Worm (Caenorhabditis elegans) whole organism, L1 larva: Measurements from ENCODE around the gene usp-50.
A peak's percentile ranks its signal among the peaks of the same experiment; 100 is the strongest.

Source experiments
- C16A3.4 ChIP-seq: fragments of 150-350 bp; optimal IDR thresholded peaks from 2 replicates; lab custom pipeline; 2014; ENCODE audit warnings: missing biosample characterization, missing genetic modification characterization
- F16B12.6 ChIP-seq: fragments of 150-350 bp; optimal IDR thresholded peaks from 2 replicates; lab custom pipeline; 2014; ENCODE audit warnings: missing biosample characterization, missing genetic modification characterization
- alr-1 ChIP-seq: fragments of 200-800 bp; sonication (Bioruptor generic); optimal IDR thresholded peaks from 2 replicates; lab custom pipeline; 2018; ENCODE audit warnings: borderline replicate concordance, mild to moderate bottlenecking, missing genetic modification characterization, missing compliant biosample characterization
- ama-1 ChIP-seq: fragments of 150-350 bp; optimal IDR thresholded peaks from 2 replicates; lab custom pipeline; 2014
- ceh-63 ChIP-seq: fragments of 200-800 bp; sonication (Bioruptor generic); optimal IDR thresholded peaks from 2 replicates; lab custom pipeline; 2018; ENCODE audit warnings: mild to moderate bottlenecking, missing genetic modification characterization, missing compliant biosample characterization
- ceh-82 ChIP-seq, 3 experiments: fragments of 150-350 bp in 1 of 3; sonication (generic microtip) in 2 of 3; optimal IDR thresholded peaks; 2 replicates each; lab custom pipeline; 2014 to 2017; ENCODE audit warnings: missing biosample characterization in 3 of 3, missing genetic modification characterization in 3 of 3
- dpl-1 ChIP-seq, 3 experiments: fragments of 150-350 bp in 2 of 3; sonication (generic microtip) in 1 of 3; optimal IDR thresholded peaks; 2 replicates each; lab custom pipeline; 2014 to 2017; ENCODE audit warnings: missing biosample characterization in 3 of 3, missing genetic modification characterization in 3 of 3, missing genetic modification reagents in 3 of 3
- efl-1 ChIP-seq, 4 experiments: fragments of 150-350 bp; optimal IDR thresholded peaks in 3 of 4; peaks in 1 of 4; 1 replicate in 1 of 4; 2 replicates in 3 of 4; lab custom pipeline; 2014; ENCODE audit warnings: missing biosample characterization in 2 of 4, missing genetic modification characterization in 2 of 4, missing genetic modification reagents in 2 of 4
- efl-3 ChIP-seq: fragments of 200-800 bp; sonication (Bioruptor generic); optimal IDR thresholded peaks from 2 replicates; lab custom pipeline; 2018; ENCODE audit warnings: mild to moderate bottlenecking, missing genetic modification characterization, missing compliant biosample characterization
- egl-13 ChIP-seq: sonication (generic microtip); optimal IDR thresholded peaks from 2 replicates; lab custom pipeline; 2016; ENCODE audit warnings: missing genotype, missing genetic modification reagents, missing genetic modification characterization, missing compliant biosample characterization
- egl-27 ChIP-seq, 2 experiments: fragments of 150-350 bp in 1 of 2; sonication (generic microtip); optimal IDR thresholded peaks; 3 replicates each; lab custom pipeline; 2017 to 2018; ENCODE audit warnings: missing biosample characterization in 2 of 2, missing genetic modification characterization in 2 of 2, missing genetic modification reagents in 2 of 2
- elt-2 ChIP-seq: sonication (generic microtip); optimal IDR thresholded peaks from 2 replicates; lab custom pipeline; 2016; ENCODE audit warnings: missing genetic modification characterization, mild to moderate bottlenecking, inconsistent platforms, missing compliant biosample characterization, missing genetic modification reagents
- elt-3 ChIP-seq, 6 experiments: fragments of 150-350 bp in 1 of 6; sonication (generic microtip); optimal IDR thresholded peaks; 2 replicates each; lab custom pipeline; 2017 to 2018; ENCODE audit warnings: missing biosample characterization in 6 of 6, missing genetic modification characterization in 6 of 6, inconsistent platforms in 1 of 6
- fkh-10 ChIP-seq: sonication (generic microtip); optimal IDR thresholded peaks from 2 replicates; lab custom pipeline; 2017; ENCODE audit warnings: missing biosample characterization, missing genetic modification reagents, missing genetic modification characterization
- fkh-4 ChIP-seq: sonication (generic microtip); optimal IDR thresholded peaks from 2 replicates; lab custom pipeline; 2016; ENCODE audit warnings: missing compliant biosample characterization, missing genetic modification characterization, borderline replicate concordance
- fkh-8 ChIP-seq: sonication (generic microtip); optimal IDR thresholded peaks from 2 replicates; lab custom pipeline; 2016; ENCODE audit warnings: mild to moderate bottlenecking, missing genetic modification characterization, missing compliant biosample characterization
- fos-1 ChIP-seq: fragments of 150-350 bp; optimal IDR thresholded peaks from 2 replicates; lab custom pipeline; 2014; ENCODE audit warnings: missing biosample characterization, missing genetic modification characterization
- hlh-4 ChIP-seq: sonication (generic microtip); optimal IDR thresholded peaks from 2 replicates; lab custom pipeline; 2016; ENCODE audit warnings: mild to moderate bottlenecking, missing genetic modification characterization, missing compliant biosample characterization
- hpl-2 ChIP-seq: fragments of 150-350 bp; optimal IDR thresholded peaks from 2 replicates; lab custom pipeline; 2014; ENCODE audit warnings: missing biosample characterization, missing genetic modification reagents, missing genetic modification characterization
- isw-1 ChIP-seq: fragments of 200-800 bp; sonication (Bioruptor generic); IDR thresholded peaks from 2 replicates; pipeline ENCODE4 v1.3.6; 2022; ENCODE audit warnings: missing genetic modification characterization, missing compliant biosample characterization
- jun-1 ChIP-seq: fragments of 150-350 bp; optimal IDR thresholded peaks from 2 replicates; lab custom pipeline; 2014; ENCODE audit warnings: missing biosample characterization, missing genetic modification reagents, missing genetic modification characterization
- lin-14 ChIP-seq: fragments of 200-800 bp; sonication (Bioruptor generic); optimal IDR thresholded peaks from 2 replicates; lab custom pipeline; 2018; ENCODE audit warnings: mild to moderate bottlenecking, missing genetic modification characterization, moderate library complexity, missing compliant biosample characterization
- lin-35 ChIP-seq, 2 experiments: fragments of 150-350 bp; optimal IDR thresholded peaks; 2 replicates each; lab custom pipeline; 2014; ENCODE audit warnings: missing biosample characterization in 2 of 2, missing genetic modification characterization in 2 of 2, missing genetic modification reagents in 2 of 2
- lsy-2 ChIP-seq, 2 experiments: fragments of 150-350 bp; optimal IDR thresholded peaks; 2 replicates each; lab custom pipeline; 2014; ENCODE audit warnings: missing biosample characterization in 2 of 2, missing genetic modification characterization in 2 of 2
- mab-9 ChIP-seq: fragments of 200-800 bp; sonication (Bioruptor generic); IDR thresholded peaks from 2 replicates; pipeline ENCODE4 v1.3.6; 2022; ENCODE audit warnings: missing genetic modification reagents, missing genetic modification characterization, missing compliant biosample characterization
- mdl-1 ChIP-seq, 2 experiments: fragments of 150-350 bp; optimal IDR thresholded peaks; 2 replicates each; lab custom pipeline; 2014 to 2017; ENCODE audit warnings: missing biosample characterization in 2 of 2, missing genetic modification characterization in 2 of 2, inconsistent platforms in 1 of 2
- mep-1 ChIP-seq: fragments of 150-350 bp; optimal IDR thresholded peaks from 2 replicates; lab custom pipeline; 2014; ENCODE audit warnings: missing biosample characterization, missing genetic modification characterization
- nhr-19 ChIP-seq: fragments of 200-800 bp; sonication (Bioruptor generic); conservative IDR thresholded peaks from 2 replicates; pipeline ENCODE4 v1.3.6; 2022; ENCODE audit warnings: missing genetic modification characterization, missing compliant biosample characterization
- nhr-237 ChIP-seq: fragments of 150-350 bp; optimal IDR thresholded peaks from 2 replicates; lab custom pipeline; 2014; ENCODE audit warnings: missing biosample characterization, missing genetic modification characterization
- nhr-28 ChIP-seq: fragments of 150-350 bp; optimal IDR thresholded peaks from 2 replicates; lab custom pipeline; 2014; ENCODE audit warnings: missing biosample characterization, missing genetic modification characterization
- nhr-71 ChIP-seq: sonication (generic microtip); optimal IDR thresholded peaks from 2 replicates; lab custom pipeline; 2016; ENCODE audit warnings: mild to moderate bottlenecking, missing genetic modification characterization, moderate library complexity, missing compliant biosample characterization
- nhr-76 ChIP-seq: sonication (generic microtip); optimal IDR thresholded peaks from 2 replicates; lab custom pipeline; 2017; ENCODE audit warnings: missing biosample characterization, missing genetic modification characterization
- nhr-77 ChIP-seq: fragments of 150-350 bp; optimal IDR thresholded peaks from 2 replicates; lab custom pipeline; 2014; ENCODE audit warnings: missing biosample characterization, missing genetic modification characterization
- pax-3 ChIP-seq: fragments of 200-800 bp; sonication (Bioruptor generic); optimal IDR thresholded peaks from 2 replicates; lab custom pipeline; 2018; ENCODE audit warnings: mild to moderate bottlenecking, missing genetic modification characterization, moderate library complexity, missing compliant biosample characterization
- skn-1 ChIP-seq: fragments of 150-350 bp; optimal IDR thresholded peaks from 2 replicates; lab custom pipeline; 2014; ENCODE audit warnings: missing biosample characterization, missing genetic modification characterization
- snu-23 ChIP-seq: sonication (generic microtip); optimal IDR thresholded peaks from 2 replicates; lab custom pipeline; 2016; ENCODE audit warnings: missing genetic modification characterization, missing compliant biosample characterization
- tbx-2 ChIP-seq: sonication (generic microtip); optimal IDR thresholded peaks from 2 replicates; lab custom pipeline; 2016; ENCODE audit warnings: missing genetic modification characterization, missing compliant biosample characterization
- tlp-1 ChIP-seq: fragments of 150-350 bp; optimal IDR thresholded peaks from 2 replicates; lab custom pipeline; 2014; ENCODE audit warnings: missing biosample characterization, missing genetic modification characterization
- unc-86 ChIP-seq: sonication (generic microtip); optimal IDR thresholded peaks from 2 replicates; lab custom pipeline; 2016; ENCODE audit warnings: missing genetic modification characterization, missing compliant biosample characterization
- unc-98 ChIP-seq: fragments of 200-800 bp; sonication (Bioruptor generic); IDR thresholded peaks from 2 replicates; pipeline ENCODE4 v1.3.6; 2022; ENCODE audit warnings: missing genetic modification characterization, missing compliant biosample characterization
- vab-15 ChIP-seq: sonication (generic microtip); optimal IDR thresholded peaks from 2 replicates; lab custom pipeline; 2017; ENCODE audit warnings: missing genotype, mild to moderate bottlenecking, missing genetic modification characterization, missing compliant biosample characterization
- xbp-1 ChIP-seq: sonication (generic microtip); optimal IDR thresholded peaks from 2 replicates; lab custom pipeline; 2016; ENCODE audit warnings: missing genetic modification characterization, missing compliant biosample characterization
- ztf-11 ChIP-seq, 2 experiments: sonication (generic microtip); optimal IDR thresholded peaks; 2 replicates each; lab custom pipeline; 2016 to 2017; ENCODE audit warnings: missing genetic modification characterization in 2 of 2, missing biosample characterization in 1 of 2, missing compliant biosample characterization in 1 of 2

usp-50 gene

ce11 chrV:17978207-17978606 is 53.5 kb downstream of the usp-50 start:
- peak; percentile 41 for TF ChIP-seq elt-2 (tag; lab: Kevin White, UChicago)
- TF ChIP-seq egl-13: no peak

ce11 chrV:17979789-17980188 is 55.1 kb downstream of the usp-50 start, which contains the start of gene snx-6:
Gene snx-6 (minus strand): TSS chrV:17980082.
- TF ChIP-seq alr-1 (tag; lab: Kevin White, UChicago) (no peak), hlh-4 (tag; lab: Kevin White, UChicago) (no peak), nhr-237 (tag; lab: Kevin White, UChicago) (no peak), ama-1 (no peak), vab-15 (no peak), tlp-1 (tag; lab: Kevin White, UChicago) (no peak), fkh-4 (tag; lab: Kevin White, UChicago) (no peak), elt-2 (tag; lab: Kevin White, UChicago) (no peak), egl-27 (tag; optimal IDR thresholded peaks at IDR 0.05; lab: Kevin White, UChicago) (no peak), jun-1 (tag; lab: Kevin White, UChicago) (no peak), skn-1 (tag; lab: Kevin White, UChicago) (no peak), hpl-2 (GFP tag; lab: Kevin White, UChicago) (no peak), fos-1 (tag; lab: Kevin White, UChicago) (no peak), nhr-71 (tag; lab: Kevin White, UChicago) (no peak)

ce11 chrV:17981732-17982131 is 57.0 kb downstream of the usp-50 start:
- no peak; the same call in 1 of the 2 replicates for TF ChIP-seq mab-9 (GFP tag; lab: Robert Waterston, UW)
- peak; percentile 34 for TF ChIP-seq mep-1 (tag; lab: Kevin White, UChicago)
- no peak for TF ChIP-seq unc-98
- no peak for TF ChIP-seq nhr-77
- peak; percentile 43 for TF ChIP-seq C16A3.4
- peak; percentile 65 to 73 for TF ChIP-seq lin-35 (GFP tag; optimal IDR thresholded peaks at IDR 0.05; lab: Kevin White, UChicago)
- TF ChIP-seq nhr-19: 0 out of 2 replicates have a peak, but pooled peaks have one; percentile 22
- peak; percentile 45 to 61 (median 50) for TF ChIP-seq dpl-1 (GFP tag; optimal IDR thresholded peaks at IDR 0.05; lab: Kevin White, UChicago)
- peak; percentile 39 for TF ChIP-seq unc-86 (tag; lab: Kevin White, UChicago)
- no peak for TF ChIP-seq ceh-63 (GFP tag; lab: Kevin White, UChicago)
- no peak for TF ChIP-seq nhr-237 (tag; lab: Kevin White, UChicago)
- peak in 1 of 2 experiments; percentile 5 for TF ChIP-seq mdl-1 (tag; optimal IDR thresholded peaks at IDR 0.05; lab: Kevin White, UChicago)
- peak in 1 of 2 experiments; percentile 25 for TF ChIP-seq ztf-11 (tag; optimal IDR thresholded peaks at IDR 0.05; lab: Kevin White, UChicago)
- peak; percentile 44 for TF ChIP-seq xbp-1
- no peak for TF ChIP-seq efl-3 (GFP tag; lab: Kevin White, UChicago)
- peak; percentile 37 for TF ChIP-seq tbx-2
- no peak for TF ChIP-seq nhr-76 (tag; lab: Kevin White, UChicago)
- TF ChIP-seq lin-14 (GFP tag; lab: Kevin White, UChicago): no peak
- peak; percentile 68 for TF ChIP-seq snu-23 (GFP tag; lab: Kevin White, UChicago)
- peak; percentile 32 for TF ChIP-seq fkh-10 (GFP tag; lab: Kevin White, UChicago)
- peak; percentile 66 to 67 for TF ChIP-seq efl-1 (optimal IDR thresholded peaks at IDR 0.05; lab: Kevin White, UChicago)
- peak; percentile 64 to 94 for TF ChIP-seq efl-1 (GFP tag; optimal IDR thresholded peaks at IDR 0.05 in 1 of 2; lab: Kevin White, UChicago)
- TF ChIP-seq lsy-2 (tag; optimal IDR thresholded peaks at IDR 0.05; lab: Kevin White, UChicago): peak; percentile 97 to 98
- TF ChIP-seq fos-1 (tag; lab: Kevin White, UChicago): peak; percentile 54
- peak; percentile 67 for TF ChIP-seq fkh-8 (tag; lab: Kevin White, UChicago)
- TF ChIP-seq isw-1 (GFP tag; lab: Robert Waterston, UW): peak; percentile 48
- TF ChIP-seq pax-3: peak; percentile 30
- peak; percentile 56 to 63 (median 57) for TF ChIP-seq ceh-82 (tag; optimal IDR thresholded peaks at IDR 0.05; lab: Kevin White, UChicago)
- TF ChIP-seq F16B12.6 (tag; lab: Kevin White, UChicago): peak; percentile 95
- TF ChIP-seq elt-3 (tag; optimal IDR thresholded peaks at IDR 0.05; lab: Kevin White, UChicago): peak in 1 of 6 experiments; percentile 1
- no peak for TF ChIP-seq nhr-28 (tag; lab: Kevin White, UChicago)
- no peak for TF ChIP-seq alr-1 (tag; lab: Kevin White, UChicago)
